Fruit fly (Drosophila melanogaster) whole organism, embryonic: ENCODE results near the gene CG14931.

Experiments used
- Blimp-1 ChIP-seq: fragments of 200-800 bp; sonication (Bioruptor generic); optimal IDR thresholded peaks from 3 replicates; lab custom pipeline; 2018; ENCODE audit warnings: missing biosample characterization, missing genetic modification characterization, mild to moderate bottlenecking, moderate library complexity, missing genetic modification reagents
- BtbVII ChIP-seq: fragments of 200-800 bp; sonication (Bioruptor generic); optimal IDR thresholded peaks from 3 replicates; lab custom pipeline; 2017; ENCODE audit warnings: missing biosample characterization, mild to moderate bottlenecking, missing genetic modification characterization
- CG10321 ChIP-seq: fragments of 200-800 bp; sonication (Bioruptor generic); IDR thresholded peaks from 2 replicates; pipeline ENCODE4 v1.3.6; 2022; ENCODE audit warnings: missing biosample characterization, missing genetic modification characterization
- CG10654 ChIP-seq: fragments of 200-800 bp; sonication (Bioruptor generic); optimal IDR thresholded peaks from 2 replicates; lab custom pipeline; 2016; ENCODE audit warnings: missing biosample characterization, missing genetic modification characterization
- CG10979 ChIP-seq: fragments of 200-800 bp; sonication (Bioruptor generic); optimal IDR thresholded peaks from 2 replicates; lab custom pipeline; 2018; ENCODE audit warnings: missing biosample characterization, mild to moderate bottlenecking, missing genetic modification characterization, moderate library complexity
- CG11456 ChIP-seq: fragments of 200-800 bp; sonication (Bioruptor generic); IDR thresholded peaks from 3 replicates; pipeline ENCODE4 v1.3.6; 2022; ENCODE audit warnings: missing biosample characterization, missing genetic modification characterization
- CG11695 ChIP-seq: fragments of 200-800 bp; sonication (Bioruptor generic); IDR thresholded peaks from 3 replicates; pipeline ENCODE4 v1.3.6; 2022; ENCODE audit warnings: missing biosample characterization, missing genetic modification characterization
- CG12942 ChIP-seq: fragments of 200-800 bp; sonication (Bioruptor generic); optimal IDR thresholded peaks from 3 replicates; lab custom pipeline; 2016; ENCODE audit warnings: missing biosample characterization, missing genetic modification characterization
- CG14441 ChIP-seq: fragments of 200-800 bp; sonication (Bioruptor generic); IDR thresholded peaks from 2 replicates; pipeline ENCODE4 v1.3.6; 2022; ENCODE audit warnings: missing biosample characterization, missing genetic modification characterization
- CG14965 ChIP-seq: fragments of 200-800 bp; sonication (Bioruptor generic); optimal IDR thresholded peaks from 2 replicates; lab custom pipeline; 2016; ENCODE audit warnings: missing biosample characterization, missing genetic modification characterization, borderline replicate concordance
- CG15696 ChIP-seq: fragments of 200-800 bp; sonication (Bioruptor generic); optimal IDR thresholded peaks from 2 replicates; lab custom pipeline; 2019; ENCODE audit warnings: missing biosample characterization, mild to moderate bottlenecking, missing genetic modification characterization, moderate library complexity
- CG1603 ChIP-seq: fragments of 200-800 bp; sonication (Bioruptor generic); optimal IDR thresholded peaks from 2 replicates; lab custom pipeline; 2019; ENCODE audit warnings: missing biosample characterization, mild to moderate bottlenecking, missing genetic modification characterization, moderate library complexity
- CG17568 ChIP-seq: fragments of 200-800 bp; sonication (Bioruptor generic); optimal IDR thresholded peaks from 2 replicates; lab custom pipeline; 2018; ENCODE audit warnings: missing biosample characterization, mild to moderate bottlenecking, missing genetic modification characterization, moderate library complexity
- CG17912 ChIP-seq: fragments of 200-800 bp; sonication (Bioruptor generic); optimal IDR thresholded peaks from 2 replicates; lab custom pipeline; 2018; ENCODE audit warnings: missing biosample characterization, mild to moderate bottlenecking, missing genetic modification characterization
- CG18764 ChIP-seq: fragments of 200-800 bp; sonication (Bioruptor generic); optimal IDR thresholded peaks from 3 replicates; lab custom pipeline; 2016; ENCODE audit warnings: missing biosample characterization, missing genetic modification characterization
- CG2678 ChIP-seq: fragments of 200-800 bp; sonication (Bioruptor generic); optimal IDR thresholded peaks from 3 replicates; lab custom pipeline; 2019; ENCODE audit warnings: missing biosample characterization, mild to moderate bottlenecking, missing genetic modification characterization, moderate library complexity
- CG31388 ChIP-seq: fragments of 200-800 bp; sonication (Bioruptor generic); optimal IDR thresholded peaks from 2 replicates; lab custom pipeline; 2016; ENCODE audit warnings: missing biosample characterization, missing genetic modification characterization
- CG34422 ChIP-seq: fragments of 200-800 bp; sonication (Bioruptor generic); IDR thresholded peaks from 3 replicates; pipeline ENCODE4 v1.3.6; 2022; ENCODE audit warnings: missing biosample characterization, missing genetic modification characterization
- CG43689 ChIP-seq: fragments of 200-800 bp; sonication (Bioruptor generic); IDR thresholded peaks from 2 replicates; pipeline ENCODE4 v1.3.6; 2022; ENCODE audit warnings: missing biosample characterization, missing genetic modification characterization
- CG6791 ChIP-seq: fragments of 200-800 bp; sonication (Bioruptor generic); IDR thresholded peaks from 3 replicates; pipeline ENCODE4 v1.3.6; 2022; ENCODE audit warnings: missing biosample characterization, missing genetic modification characterization; ENCODE audit not compliant: partially characterized antibody
- CG7357 ChIP-seq: fragments of 200-800 bp; sonication (Bioruptor generic); IDR thresholded peaks from 3 replicates; pipeline ENCODE4 v1.3.6; 2022; ENCODE audit warnings: missing biosample characterization, missing genetic modification characterization
- CG8089 ChIP-seq: fragments of 200-800 bp; sonication (Bioruptor generic); optimal IDR thresholded peaks from 3 replicates; lab custom pipeline; 2016; ENCODE audit warnings: missing biosample characterization, missing genetic modification characterization
- Dp ChIP-seq: fragments of 200-800 bp; sonication (Bioruptor generic); optimal IDR thresholded peaks from 2 replicates; lab custom pipeline; 2018; ENCODE audit warnings: missing biosample characterization, mild to moderate bottlenecking, missing genetic modification characterization, moderate library complexity
- Jarid2 ChIP-seq: fragments of 200-800 bp; sonication (Bioruptor generic); optimal IDR thresholded peaks from 3 replicates; lab custom pipeline; 2017; ENCODE audit warnings: mild to moderate bottlenecking, missing biosample characterization, missing genetic modification reagents, missing genetic modification characterization
- NC2α ChIP-seq: fragments of 200-800 bp; sonication (Bioruptor generic); optimal IDR thresholded peaks from 2 replicates; lab custom pipeline; 2016; ENCODE audit warnings: missing biosample characterization, missing genetic modification characterization
- Neu2 ChIP-seq: fragments of 200-800 bp; sonication (Bioruptor generic); optimal IDR thresholded peaks from 3 replicates; lab custom pipeline; 2016; ENCODE audit warnings: missing biosample characterization, missing genetic modification characterization, borderline replicate concordance
- PHDP ChIP-seq: fragments of 200-800 bp; sonication (Bioruptor generic); optimal IDR thresholded peaks from 3 replicates; lab custom pipeline; 2018; ENCODE audit warnings: missing biosample characterization, mild to moderate bottlenecking, missing genetic modification characterization, moderate library complexity
- Scr ChIP-seq: fragments of 200-800 bp; sonication (Bioruptor generic); IDR thresholded peaks from 2 replicates; pipeline ENCODE4 v1.3.6; 2022; ENCODE audit warnings: missing biosample characterization, missing genetic modification characterization; ENCODE audit not compliant: partially characterized antibody
- amos ChIP-seq: fragments of 200-800 bp; sonication (Bioruptor generic); IDR thresholded peaks from 2 replicates; pipeline ENCODE4 v1.3.6; 2022; ENCODE audit warnings: missing biosample characterization, missing genetic modification characterization; ENCODE audit not compliant: partially characterized antibody
- aop ChIP-seq: fragments of 200-800 bp; sonication (Bioruptor generic); IDR thresholded peaks from 2 replicates; pipeline ENCODE4 v1.3.6; 2022; ENCODE audit warnings: missing biosample characterization, missing genetic modification characterization
- ato ChIP-seq: fragments of 200-800 bp; sonication (Bioruptor generic); IDR thresholded peaks from 2 replicates; pipeline ENCODE4 v1.3.6; 2022; ENCODE audit warnings: missing biosample characterization, missing genetic modification characterization; ENCODE audit not compliant: partially characterized antibody
- cad ChIP-seq: fragments of >200 bp; optimal IDR thresholded peaks from 2 replicates; lab custom pipeline; 2017; ENCODE audit warnings: missing biosample characterization, missing genetic modification characterization
- chm ChIP-seq: fragments of 200-800 bp; sonication (Bioruptor generic); IDR thresholded peaks from 2 replicates; pipeline ENCODE4 v1.3.6; 2022; ENCODE audit warnings: missing biosample characterization, missing genetic modification characterization
- chn ChIP-seq: fragments of 200-800 bp; sonication (Bioruptor generic); optimal IDR thresholded peaks from 2 replicates; lab custom pipeline; 2016; ENCODE audit warnings: missing biosample characterization, missing genetic modification characterization
- croc ChIP-seq: fragments of 200-800 bp; sonication (Bioruptor generic); conservative IDR thresholded peaks from 3 replicates; pipeline ENCODE4 v1.3.6; 2022; ENCODE audit warnings: missing biosample characterization, missing genetic modification characterization
- dmrt11E ChIP-seq: fragments of 200-800 bp; sonication (Bioruptor generic); optimal IDR thresholded peaks from 3 replicates; lab custom pipeline; 2018; ENCODE audit warnings: missing biosample characterization, mild to moderate bottlenecking, missing genetic modification characterization, moderate library complexity
- eve ChIP-seq, 2 experiments: fragments of >200 bp; optimal IDR thresholded peaks; 2 replicates each; lab custom pipeline; 2017; ENCODE audit warnings: missing biosample characterization in 2 of 2, missing genetic modification characterization in 2 of 2
- fd102C ChIP-seq: fragments of 200-800 bp; sonication (Bioruptor generic); optimal IDR thresholded peaks from 2 replicates; lab custom pipeline; 2018; ENCODE audit warnings: missing biosample characterization, mild to moderate bottlenecking, missing genetic modification characterization, moderate library complexity
- mirr ChIP-seq: fragments of 200-800 bp; sonication (Bioruptor generic); optimal IDR thresholded peaks from 3 replicates; lab custom pipeline; 2018; ENCODE audit warnings: missing biosample characterization, mild to moderate bottlenecking, missing genetic modification characterization
- otp ChIP-seq: fragments of 200-800 bp; sonication (Bioruptor generic); IDR thresholded peaks from 3 replicates; pipeline ENCODE4, ENCODE4 v1.3.6; 2022; ENCODE audit warnings: missing biosample characterization, missing genetic modification characterization
- ranshi ChIP-seq: fragments of 200-800 bp; sonication (Bioruptor generic); IDR thresholded peaks from 2 replicates; pipeline ENCODE4 v1.3.6; 2022; ENCODE audit warnings: missing biosample characterization, missing genetic modification characterization
- ro ChIP-seq: fragments of 200-800 bp; sonication (Bioruptor generic); IDR thresholded peaks from 2 replicates; pipeline ENCODE4 v1.3.6; 2022; ENCODE audit warnings: missing biosample characterization, missing genetic modification characterization
- run ChIP-seq: fragments of 200-800 bp; sonication (Bioruptor generic); optimal IDR thresholded peaks from 3 replicates; lab custom pipeline; 2018; ENCODE audit warnings: missing biosample characterization, mild to moderate bottlenecking, missing genetic modification characterization
- salm ChIP-seq: fragments of 200-800 bp; sonication (Bioruptor generic); optimal IDR thresholded peaks from 2 replicates; lab custom pipeline; 2018; ENCODE audit warnings: missing biosample characterization, mild to moderate bottlenecking, missing genetic modification characterization
- sisA ChIP-seq: fragments of 200-800 bp; sonication (Bioruptor generic); IDR thresholded peaks from 2 replicates; pipeline ENCODE4 v1.3.6; 2022; ENCODE audit warnings: missing biosample characterization, missing genetic modification characterization
- sob ChIP-seq: fragments of 200-800 bp; sonication (Bioruptor generic); IDR thresholded peaks from 2 replicates; pipeline ENCODE4 v1.3.6; 2022; ENCODE audit warnings: missing biosample characterization, missing genetic modification characterization
- tgo ChIP-seq: fragments of 200-800 bp; sonication (Bioruptor generic); IDR thresholded peaks from 3 replicates; pipeline ENCODE4 v1.3.6; 2022; ENCODE audit warnings: missing biosample characterization, missing genetic modification characterization
- unc-4 ChIP-seq: fragments of 200-800 bp; sonication (Bioruptor generic); IDR thresholded peaks from 2 replicates; pipeline ENCODE4 v1.3.6; 2022; ENCODE audit warnings: missing biosample characterization, missing genetic modification characterization; ENCODE audit not compliant: partially characterized antibody
- z ChIP-seq: fragments of 200-800 bp; sonication (Bioruptor generic); IDR thresholded peaks from 3 replicates; pipeline ENCODE4 v1.3.6; 2022; ENCODE audit warnings: missing biosample characterization, missing genetic modification characterization
- zfh1 ChIP-seq: fragments of 200-800 bp; sonication (Bioruptor generic); IDR thresholded peaks from 3 replicates; pipeline ENCODE4 v1.3.6; 2022; ENCODE audit warnings: missing biosample characterization, missing genetic modification characterization

Gene CG14931

DNA sequence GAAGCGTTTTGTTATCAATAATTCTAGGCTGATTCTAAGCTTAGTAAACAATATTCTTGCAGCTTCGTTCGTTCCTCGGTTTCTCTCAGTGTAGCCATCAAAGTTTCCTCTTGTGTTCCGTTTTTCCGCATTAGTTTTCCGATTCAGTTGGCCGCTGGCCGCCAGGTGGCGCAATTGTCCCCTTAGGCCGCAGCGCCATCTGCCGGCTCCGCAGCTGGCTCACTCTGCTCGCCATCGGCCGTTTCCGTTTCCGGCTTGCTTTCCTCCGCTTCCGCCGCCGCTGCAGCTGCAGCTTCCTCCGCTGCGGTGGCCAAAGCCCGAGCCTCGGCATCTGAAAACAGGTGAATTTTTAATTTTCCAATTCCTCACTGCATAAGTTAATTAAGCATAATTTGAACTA is 28.2 kb downstream of the CG14931 start (continued):
- TF ChIP-seq unc-4 (GFP tag; lab: Robert Waterston, UW) (no peak), CG8089 (GFP tag; lab: Kevin White, UChicago) (peak; percentile 98), salm (tag; lab: Kevin White, UChicago) (peak; percentile 75), ato (GFP tag; lab: Robert Waterston, UW) (no peak), CG43689 (peak; percentile 81), otp (GFP tag; lab: Robert Waterston, UW) (peak; percentile 98), CG11695 (GFP tag; lab: Robert Waterston, UW) (peak; percentile 86), CG1603 (tag; lab: Kevin White, UChicago) (peak; percentile 96), CG14965 (peak; percentile 97), CG18764 (GFP tag; lab: Kevin White, UChicago) (peak; percentile 96), dmrt11E (tag; lab: Kevin White, UChicago) (peak; percentile 93), chn (GFP tag; lab: Kevin White, UChicago) (peak; percentile 93), CG10321 (peak; percentile 68), Scr (no peak), fd102C (GFP tag; lab: Kevin White, UChicago) (peak; percentile 98), tgo (peak; percentile 74), CG2678 (tag; lab: Kevin White, UChicago) (peak; percentile 81), Neu2 (GFP tag; lab: Kevin White, UChicago) (peak; percentile 96), CG6791 (GFP tag; lab: Robert Waterston, UW) (peak; percentile 48; the same call in 1 of the 3 replicates), sisA (peak; percentile 83), run (tag; lab: Kevin White, UChicago) (peak; percentile 44), PHDP (peak; percentile 93), cad (GFP tag; lab: Kevin White, UChicago) (no peak), CG17568 (GFP tag; lab: Kevin White, UChicago) (peak; percentile 95), CG17912 (GFP tag; lab: Kevin White, UChicago) (peak; percentile 95), aop (GFP tag; lab: Robert Waterston, UW) (peak; percentile 74; the same call in 1 of the 2 replicates), eve (GFP tag; optimal IDR thresholded peaks at IDR 0.05; lab: Kevin White, UChicago) (peak in 1 of 2 experiments; percentile 54), ro (GFP tag; lab: Robert Waterston, UW) (peak; percentile 75), CG34422 (GFP tag; lab: Robert Waterston, UW) (peak; percentile 88), CG31388 (GFP tag; lab: Kevin White, UChicago) (peak; percentile 81), CG12942 (GFP tag; lab: Kevin White, UChicago) (peak; percentile 85), Blimp-1 (GFP tag; lab: Kevin White, UChicago) (peak; percentile 84), CG10654 (peak; percentile 96), CG11456 (GFP tag; lab: Robert Waterston, UW) (peak; percentile 96), CG7357 (GFP tag; lab: Robert Waterston, UW) (peak; percentile 63; the same call in 2 of the 3 replicates), chm (GFP tag; lab: Robert Waterston, UW) (peak; percentile 98), CG14441 (GFP tag; lab: Robert Waterston, UW) (peak; percentile 89), Jarid2 (GFP tag; lab: Kevin White, UChicago) (peak; percentile 89), BtbVII (GFP tag; lab: Kevin White, UChicago) (peak; percentile 96), sob (peak; percentile 88), Dp (GFP tag; lab: Kevin White, UChicago) (peak; percentile 1), zfh1 (peak; percentile 97), NC2α (GFP tag; lab: Kevin White, UChicago) (peak; percentile 97), amos (GFP tag; lab: Robert Waterston, UW) (no peak), croc (peak; percentile 84), ranshi (GFP tag; lab: Robert Waterston, UW) (peak; percentile 89), CG15696 (peak; percentile 86), z (GFP tag; lab: Robert Waterston, UW) (peak; percentile 77), CG10979 (peak; percentile 93), mirr (GFP tag; lab: Kevin White, UChicago) (peak; percentile 95)
